Worm (Caenorhabditis elegans): ENCODE results near the gene ceh-48.

ceh-48 gene

DNA sequence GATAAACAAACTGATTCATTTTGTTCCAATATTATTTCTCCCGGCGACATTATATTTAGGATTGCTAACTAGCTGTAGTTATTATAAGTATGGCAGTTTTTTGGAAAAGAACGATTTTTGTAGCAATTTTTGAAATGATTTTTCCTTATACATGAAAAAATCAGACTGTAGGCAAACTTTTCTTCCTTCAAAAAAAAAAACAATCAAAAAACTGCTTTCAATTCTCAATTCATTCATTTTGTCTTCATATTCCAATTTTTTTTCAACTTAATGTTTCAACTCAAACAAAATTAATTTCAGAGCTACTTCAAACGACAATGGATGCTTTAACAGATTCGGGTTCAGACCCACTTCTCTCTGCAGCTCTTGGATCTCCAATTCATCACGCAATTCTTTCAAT, at the start of gene ceh-48:
TSS of gene ceh-48 (plus strand) at position 301 of the 400 bp plus-strand sequence.
- TF ChIP-seq mab-5 (tag; optimal IDR thresholded peaks at IDR 0.05) = no peak
- no peak for TF ChIP-seq nhr-10 (tag; optimal IDR thresholded peaks at IDR 0.05)
- no peak for TF ChIP-seq peb-1 (tag; optimal IDR thresholded peaks at IDR 0.05)
- TF ChIP-seq ZK546.5 (tag; optimal IDR thresholded peaks at IDR 0.05) = no peak
- TF ChIP-seq snpc-4 (tag; optimal IDR thresholded peaks at IDR 0.05) = no peak
- TF ChIP-seq nhr-237 (tag; optimal IDR thresholded peaks at IDR 0.05) = no peak
- TF ChIP-seq unc-62 (GFP tag; optimal IDR thresholded peaks at IDR 0.05) = no peak
- no peak for TF ChIP-seq sma-9 (GFP tag; optimal IDR thresholded peaks at IDR 0.05)
- no peak for TF ChIP-seq sma-9 (tag; optimal IDR thresholded peaks at IDR 0.05)
- no peak for TF ChIP-seq blmp-1 (tag; optimal IDR thresholded peaks at IDR 0.05; ENCODE audit: insufficient read depth)
- no peak for TF ChIP-seq nhr-6 (tag; optimal IDR thresholded peaks at IDR 0.05)
- no peak for TF ChIP-seq ztf-4 (tag; optimal IDR thresholded peaks at IDR 0.05)
- no peak for TF ChIP-seq nhr-129 (tag; optimal IDR thresholded peaks at IDR 0.05)
- TF ChIP-seq zag-1 (tag; optimal IDR thresholded peaks at IDR 0.05) = no peak
- no peak for TF ChIP-seq ceh-82 (tag; optimal IDR thresholded peaks at IDR 0.05)
- TF ChIP-seq F13H6.1 (tag; optimal IDR thresholded peaks at IDR 0.05) = no peak
- TF ChIP-seq fos-1 (tag; optimal IDR thresholded peaks at IDR 0.05) = no peak
- TF ChIP-seq lin-11 (tag; optimal IDR thresholded peaks at IDR 0.05) = no peak
- TF ChIP-seq nhr-23 (tag; optimal IDR thresholded peaks at IDR 0.05) = no peak
- TF ChIP-seq R02D3.7 (tag; optimal IDR thresholded peaks at IDR 0.05) = no peak

DNA sequence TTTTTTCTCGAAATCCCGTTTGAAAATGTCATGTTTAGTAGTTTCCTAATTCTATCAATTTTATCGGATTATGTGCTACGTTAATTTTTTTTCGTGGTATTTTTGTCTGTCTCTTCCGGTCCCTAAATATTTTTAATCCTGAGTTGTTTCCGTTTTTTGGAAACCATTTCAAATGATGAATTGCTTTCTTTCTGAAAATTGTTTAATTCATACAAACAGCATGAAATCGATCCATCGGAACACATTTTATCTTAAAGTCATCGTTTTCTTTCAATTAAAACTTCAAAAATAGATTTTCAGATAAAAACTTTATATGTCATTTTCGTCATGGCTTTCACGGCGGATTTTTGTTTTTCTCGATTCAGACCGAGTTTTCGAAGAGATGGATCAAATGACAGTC, 49.5 kb upstream of the ceh-48 start, which contains the start of gene spd-3:
TSS of gene spd-3 (plus strand) at position 301 of the 400 bp plus-strand sequence.
- TF ChIP-seq R02D3.7 (tag; optimal IDR thresholded peaks at IDR 0.05) = no peak
- no peak for TF ChIP-seq peb-1 (tag; optimal IDR thresholded peaks at IDR 0.05)
- no peak for TF ChIP-seq nhr-237 (tag; optimal IDR thresholded peaks at IDR 0.05)
- TF ChIP-seq nhr-129 (tag; optimal IDR thresholded peaks at IDR 0.05) = no peak
- no peak for TF ChIP-seq gmeb-1 (tag; optimal IDR thresholded peaks at IDR 0.05)
- no peak for TF ChIP-seq nhr-23 (tag; optimal IDR thresholded peaks at IDR 0.05)
- no peak for TF ChIP-seq mab-5 (tag; optimal IDR thresholded peaks at IDR 0.05)
- no peak for TF ChIP-seq fos-1 (tag; optimal IDR thresholded peaks at IDR 0.05)
- TF ChIP-seq lin-39 (tag; optimal IDR thresholded peaks at IDR 0.05) = no peak
- TF ChIP-seq nhr-11 (tag; optimal IDR thresholded peaks at IDR 0.05) = no peak
- TF ChIP-seq nhr-21 (tag; optimal IDR thresholded peaks at IDR 0.05) = no peak
- no peak for TF ChIP-seq unc-39 (tag; optimal IDR thresholded peaks at IDR 0.05)
- no peak for TF ChIP-seq lin-13 (GFP tag; optimal IDR thresholded peaks at IDR 0.05)

DNA sequence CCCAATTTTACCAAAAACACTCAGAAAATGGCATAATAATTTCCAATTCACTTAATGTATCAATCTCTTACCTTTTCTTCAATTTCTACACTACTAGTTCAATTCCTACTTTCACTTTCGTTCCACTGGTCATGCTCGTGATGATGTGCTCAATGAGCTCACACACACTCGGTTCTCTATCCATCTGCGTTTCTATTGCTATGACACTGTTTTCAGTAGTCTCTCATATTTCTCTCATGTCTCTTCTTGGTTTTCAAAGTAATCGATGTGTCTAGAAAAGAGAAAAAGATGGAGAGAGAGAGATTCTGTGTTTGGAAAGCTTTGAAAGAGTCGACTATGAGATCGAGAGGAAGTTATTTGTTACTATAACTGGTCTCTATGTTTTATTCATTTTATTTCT, 44.7 kb upstream of the ceh-48 start:
- TF ChIP-seq ztf-1 (GFP tag; conservative IDR thresholded peaks at IDR 0.05) (no peak), nhr-12 (tag; optimal IDR thresholded peaks at IDR 0.05) (no peak), ZK546.5 (tag; optimal IDR thresholded peaks at IDR 0.05) (no peak), egl-27 (tag; optimal IDR thresholded peaks at IDR 0.05) (no peak), alr-1 (tag; optimal IDR thresholded peaks at IDR 0.05) (no peak), lin-13 (GFP tag; optimal IDR thresholded peaks at IDR 0.05) (peak; percentile 22), R02D3.7 (tag; optimal IDR thresholded peaks at IDR 0.05) (no peak), sma-9 (GFP tag; optimal IDR thresholded peaks at IDR 0.05) (peak; percentile 58), sma-9 (tag; optimal IDR thresholded peaks at IDR 0.05) (no peak), nhr-129 (tag; optimal IDR thresholded peaks at IDR 0.05) (peak; percentile 78), dmd-4 (tag; optimal IDR thresholded peaks at IDR 0.05) (no peak), blmp-1 (tag; optimal IDR thresholded peaks at IDR 0.05; ENCODE audit: insufficient read depth) (peak; percentile 83), nhr-21 (tag; optimal IDR thresholded peaks at IDR 0.05) (no peak), nhr-77 (tag; optimal IDR thresholded peaks at IDR 0.05) (no peak), Y55F3AM.14 (GFP tag; optimal IDR thresholded peaks at IDR 0.05) (no peak), ztf-4 (tag; optimal IDR thresholded peaks at IDR 0.05) (no peak), lin-11 (tag; optimal IDR thresholded peaks at IDR 0.05) (no peak), elt-1 (tag; optimal IDR thresholded peaks at IDR 0.05) (no peak), peb-1 (tag; optimal IDR thresholded peaks at IDR 0.05) (no peak), zag-1 (tag; optimal IDR thresholded peaks at IDR 0.05) (peak; percentile 63), mbf-1 (tag; optimal IDR thresholded peaks at IDR 0.05) (no peak), nhr-10 (tag; optimal IDR thresholded peaks at IDR 0.05) (no peak), lin-39 (tag; optimal IDR thresholded peaks at IDR 0.05) (no peak), mab-5 (tag; optimal IDR thresholded peaks at IDR 0.05) (no peak), unc-62 (GFP tag; optimal IDR thresholded peaks at IDR 0.05) (no peak), aly-2 (tag; optimal IDR thresholded peaks at IDR 0.05) (no peak), ama-1 (optimal IDR thresholded peaks at IDR 0.05) (no peak), F13H6.1 (tag; optimal IDR thresholded peaks at IDR 0.05) (peak; percentile 51), sma-3 (GFP tag; optimal IDR thresholded peaks at IDR 0.05) (no peak), nhr-23 (tag; optimal IDR thresholded peaks at IDR 0.05) (no peak), nhr-237 (tag; optimal IDR thresholded peaks at IDR 0.05) (no peak), fos-1 (tag; optimal IDR thresholded peaks at IDR 0.05) (peak; percentile 67), ztf-11 (tag; optimal IDR thresholded peaks at IDR 0.05) (no peak), mdl-1 (tag; optimal IDR thresholded peaks at IDR 0.05) (peak in 1 of 2 experiments; percentile 44), lsy-2 (tag; optimal IDR thresholded peaks at IDR 0.05) (peak in 1 of 2 experiments; percentile 83), unc-39 (tag; optimal IDR thresholded peaks at IDR 0.05) (no peak), crh-2 (tag; optimal IDR thresholded peaks at IDR 0.05) (peak; percentile 83), snpc-4 (tag; optimal IDR thresholded peaks at IDR 0.05) (no peak), gmeb-1 (tag; optimal IDR thresholded peaks at IDR 0.05) (no peak), ceh-16 (tag; optimal IDR thresholded peaks at IDR 0.05) (no peak), elt-3 (tag; optimal IDR thresholded peaks at IDR 0.05) (no peak), C34F6.9 (tag; optimal IDR thresholded peaks at IDR 0.05) (peak; percentile 94), ceh-82 (tag; optimal IDR thresholded peaks at IDR 0.05) (no peak), nhr-25 (tag; optimal IDR thresholded peaks at IDR 0.05) (no peak), nhr-6 (tag; optimal IDR thresholded peaks at IDR 0.05) (peak; percentile 73), nhr-11 (tag; optimal IDR thresholded peaks at IDR 0.05) (no peak)
